Worm (Caenorhabditis elegans) whole organism, L4 larva: ENCODE measurements around the gene uroc-1.
"Not testable (repeated sequence)": the region's sequence is repeated elsewhere in the genome, so short reads cannot be mapped to it uniquely, and the experiment has no call there.

Experiments
- Y75B8A.6 ChIP-seq: fragments of 200-800 bp; sonication (Bioruptor generic); IDR thresholded peaks from 2 replicates; pipeline ENCODE4 v1.3.6; 2022; ENCODE audit warnings: missing genetic modification reagents, missing genetic modification characterization, missing compliant biosample characterization
- cey-2 ChIP-seq: sonication (generic microtip); optimal IDR thresholded peaks from 3 replicates; lab custom pipeline; 2017; ENCODE audit warnings: missing genetic modification characterization, mild to moderate bottlenecking, missing compliant biosample characterization, antibody characterized with exemption, borderline replicate concordance; ENCODE audit not compliant: insufficient read depth
- egl-27 ChIP-seq: sonication (generic microtip); optimal IDR thresholded peaks from 3 replicates; lab custom pipeline; 2017; ENCODE audit warnings: missing biosample characterization, missing genetic modification reagents, missing genetic modification characterization
- fkh-10 ChIP-seq: fragments of 150-350 bp; optimal IDR thresholded peaks from 2 replicates; lab custom pipeline; 2014; ENCODE audit warnings: missing biosample characterization, missing genetic modification reagents, missing genetic modification characterization
- hlh-30 ChIP-seq: sonication (generic microtip); optimal IDR thresholded peaks from 2 replicates; lab custom pipeline; 2017; ENCODE audit warnings: antibody characterized with exemption, mild to moderate bottlenecking, missing genetic modification characterization, missing compliant biosample characterization; ENCODE audit not compliant: insufficient read depth
- hmg-1.1 ChIP-seq: fragments of 200-800 bp; sonication (Bioruptor generic); IDR thresholded peaks from 2 replicates; pipeline ENCODE4 v1.3.6; 2022; ENCODE audit warnings: missing genetic modification reagents, missing genetic modification characterization, missing compliant biosample characterization
- lin-15B ChIP-seq: fragments of 150-350 bp; sonication (generic microtip); optimal IDR thresholded peaks from 3 replicates; lab custom pipeline; 2014; ENCODE audit warnings: missing biosample characterization, missing genetic modification characterization
- mdl-1 ChIP-seq, 2 experiments: fragments of 150-350 bp in 1 of 2; sonication (generic microtip) in 1 of 2; optimal IDR thresholded peaks; 2 replicates each; lab custom pipeline; 2014 to 2017; ENCODE audit warnings: missing biosample characterization in 2 of 2, missing genetic modification characterization in 2 of 2
- mep-1 ChIP-seq: fragments of 150-350 bp; sonication (generic microtip); optimal IDR thresholded peaks from 3 replicates; lab custom pipeline; 2014; ENCODE audit warnings: missing biosample characterization, missing genetic modification characterization
- mxl-3 ChIP-seq: fragments of 200-800 bp; sonication (Bioruptor generic); optimal IDR thresholded peaks from 2 replicates; lab custom pipeline; 2018; ENCODE audit warnings: mild to moderate bottlenecking, missing genetic modification characterization, missing compliant biosample characterization
- nhr-10 ChIP-seq: fragments of 150-350 bp; optimal IDR thresholded peaks from 2 replicates; lab custom pipeline; 2014; ENCODE audit warnings: missing biosample characterization, missing genetic modification characterization
- nhr-11 ChIP-seq: fragments of 150-350 bp; optimal IDR thresholded peaks from 2 replicates; lab custom pipeline; 2014; ENCODE audit warnings: missing biosample characterization, missing genetic modification characterization
- nhr-111 ChIP-seq: fragments of 200-800 bp; sonication (Bioruptor generic); optimal IDR thresholded peaks from 2 replicates; lab custom pipeline; 2018; ENCODE audit warnings: mild to moderate bottlenecking, missing genetic modification characterization, missing compliant biosample characterization
- zip-2 ChIP-seq: fragments of 150-350 bp; optimal IDR thresholded peaks from 2 replicates; lab custom pipeline; 2014; ENCODE audit warnings: missing biosample characterization, missing genetic modification characterization

DNA sequence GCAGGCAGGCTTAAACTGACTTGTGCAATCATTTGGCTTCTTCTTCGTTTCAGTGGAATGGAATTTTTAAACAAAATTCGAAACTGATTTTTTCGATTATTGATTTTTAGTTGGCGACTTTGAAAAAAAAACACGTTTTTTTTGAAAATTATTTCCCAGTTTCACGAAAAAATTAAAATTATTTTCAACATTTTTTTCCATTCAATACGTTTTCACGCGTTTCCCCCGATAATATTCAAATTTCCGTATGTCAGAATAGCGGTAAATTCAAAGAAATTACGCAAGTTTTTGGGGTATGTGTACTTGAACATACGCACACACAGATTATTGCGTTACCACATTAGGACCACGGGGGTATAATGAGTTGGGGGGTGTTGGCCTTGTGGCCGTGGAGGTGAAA is 35.4 kb downstream of the uroc-1 start, which contains the start of gene Y51H4A.935:
- TF ChIP-seq hmg-1.1; Y75B8A.6 (GFP tag; lab: Robert Waterston, UW); egl-27 (tag; lab: Kevin White, UChicago); lin-15B (tag; lab: Kevin White, UChicago); nhr-11 (tag; lab: Kevin White, UChicago); zip-2; nhr-10 (tag; lab: Kevin White, UChicago); hlh-30; nhr-111 (GFP tag; lab: Kevin White, UChicago); cey-2; fkh-10 (GFP tag; lab: Kevin White, UChicago); mxl-3 (GFP tag; lab: Kevin White, UChicago); mdl-1 (tag; optimal IDR thresholded peaks at IDR 0.05; lab: Kevin White, UChicago); mep-1 (tag; lab: Kevin White, UChicago): not testable (repeated sequence)
